Fruit fly (Drosophila melanogaster): Measurements from ENCODE around the gene CG33303.

Gene CG33303

dm6 chr2L:10353871-10354270 is 21.7 kb downstream of the CG33303 start, which contains the start of gene CG34367:
Gene CG34367, minus strand, starts transcription at chr2L:10353905.
- no peak for TF ChIP-seq CG17801 (GFP tag; optimal IDR thresholded peaks at IDR 0.05; ENCODE audit: partially characterized antibody)

dm6 chr2L:10351130-10351529 is 24.4 kb downstream of the CG33303 start:
- no peak for TF ChIP-seq CG17801 (GFP tag; optimal IDR thresholded peaks at IDR 0.05; ENCODE audit: partially characterized antibody)

- no peak for TF ChIP-seq CG17801 (GFP tag; optimal IDR thresholded peaks at IDR 0.05; ENCODE audit: partially characterized antibody)
These were observed 31.4 kb downstream of the CG33303 start, which contains the start of gene Frmd5 for dm6 chr2L:10344029-10344606. Gene Frmd5, plus strand, starts transcription at chr2L:10344442.

- TF ChIP-seq CG17801 (GFP tag; optimal IDR thresholded peaks at IDR 0.05; ENCODE audit: partially characterized antibody) = peak; percentile 33
These were observed 33.1 kb downstream of the CG33303 start, which contains the start of gene Sps2 for dm6 chr2L:10342471-10342870. Gene Sps2, plus strand, starts transcription at chr2L:10342594.

- TF ChIP-seq CG17801 (GFP tag; optimal IDR thresholded peaks at IDR 0.05; ENCODE audit: partially characterized antibody) = peak; percentile 33
These were observed 34.2 kb downstream of the CG33303 start, which contains the start of gene CG31715 for dm6 chr2L:10341405-10341804. Gene CG31715, plus strand, starts transcription at chr2L:10341616.

dm6 chr2L:10339841-10340240 is 35.7 kb downstream of the CG33303 start:
- TF ChIP-seq CG17801 (GFP tag; optimal IDR thresholded peaks at IDR 0.05; ENCODE audit: partially characterized antibody) = no peak

dm6 chr2L:10339212-10339721 is 36.3 kb downstream of the CG33303 start, which contains the start of gene SamDC:
Gene SamDC, plus strand, starts transcription at chr2L:10339457.
- peak; percentile 54 for TF ChIP-seq CG17801 (GFP tag; optimal IDR thresholded peaks at IDR 0.05; ENCODE audit: partially characterized antibody)

dm6 chr2L:10334854-10335277 is 40.7 kb downstream of the CG33303 start:
- peak; percentile 46 for TF ChIP-seq CG17801 (GFP tag; optimal IDR thresholded peaks at IDR 0.05; ENCODE audit: partially characterized antibody)

- no peak for TF ChIP-seq CG17801 (GFP tag; optimal IDR thresholded peaks at IDR 0.05; ENCODE audit: partially characterized antibody)
These were observed 41.3 kb downstream of the CG33303 start for dm6 chr2L:10334213-10334612.

dm6 chr2L:10333091-10333991 is 42.2 kb downstream of the CG33303 start, which contains the start of gene GATAd:
Gene GATAd, plus strand, starts transcription at chr2L:10333734.
- no peak for TF ChIP-seq CG17801 (GFP tag; optimal IDR thresholded peaks at IDR 0.05; ENCODE audit: partially characterized antibody)

dm6 chr2L:10331066-10331847 is 44.3 kb downstream of the CG33303 start, which contains the start of the genes Schip1 and Cox10:
Gene Schip1, minus strand, starts transcription at chr2L:10331116.
Gene Cox10, plus strand, starts transcription at chr2L:10331471.
- no peak for TF ChIP-seq CG17801 (GFP tag; optimal IDR thresholded peaks at IDR 0.05; ENCODE audit: partially characterized antibody)

dm6 chr2L:10327790-10328189 is 47.8 kb downstream of the CG33303 start, which contains the start of gene RnrL:
Gene RnrL, minus strand, starts transcription at chr2L:10327943.
- TF ChIP-seq CG17801 (GFP tag; optimal IDR thresholded peaks at IDR 0.05; ENCODE audit: partially characterized antibody) = no peak
